Fruit fly (Drosophila melanogaster): ENCODE data around the gene hec.
A peak's percentile ranks its signal among the peaks of the same experiment; 100 is the strongest.

The hec gene

dm6 chrX:12939951-12940350 is 17.3 kb downstream of the hec start (continued):
- TF ChIP-seq Camta (GFP tag; optimal IDR thresholded peaks at IDR 0.05) (no peak), E2f1 (GFP tag; IDR thresholded peaks at IDR 0.05) (0 out of 2 replicates have a peak, but pooled peaks have one; percentile 9), dmrt11E (tag; optimal IDR thresholded peaks at IDR 0.05) (peak; percentile 62), ci (GFP tag; IDR thresholded peaks at IDR 0.05) (peak; percentile 47; the same call in 1 of the 3 replicates), phol (tag; optimal IDR thresholded peaks at IDR 0.05) (peak; percentile 11), CG16815 (GFP tag; optimal IDR thresholded peaks at IDR 0.05) (no peak), dan (GFP tag; IDR thresholded peaks at IDR 0.05) (no peak), chif (GFP tag; optimal IDR thresholded peaks at IDR 0.05) (peak in 1 of 2 experiments; percentile 30), tin (GFP tag; optimal IDR thresholded peaks at IDR 0.05) (peak; percentile 7), CG10267 (tag; optimal IDR thresholded peaks at IDR 0.05) (peak; percentile 18), Blimp-1 (GFP tag; optimal IDR thresholded peaks at IDR 0.05) (peak; percentile 1), CG7556 (GFP tag; optimal IDR thresholded peaks at IDR 0.05) (peak; percentile 14)

dm6 chrX:12939021-12939420 is 18.2 kb downstream of the hec start:
- TF ChIP-seq Ets65A (GFP tag) = peak; percentile 58
- no peak for TF ChIP-seq esg (GFP tag; conservative IDR thresholded peaks at IDR 0.05)
- TF ChIP-seq onecut (GFP tag; IDR thresholded peaks at IDR 0.05) = peak; percentile 49; the same call in 1 of the 2 replicates
- TF ChIP-seq ranshi (GFP tag; IDR thresholded peaks at IDR 0.05) = no peak
- TF ChIP-seq CG8089 (GFP tag; optimal IDR thresholded peaks at IDR 0.05) = no peak
- TF ChIP-seq CG17359 (tag; optimal IDR thresholded peaks at IDR 0.05) = no peak
- TF ChIP-seq CG18476 (GFP tag; optimal IDR thresholded peaks at IDR 0.05) = peak; percentile 66
- TF ChIP-seq CG16813 (GFP tag; IDR thresholded peaks at IDR 0.05; ENCODE audit: partially characterized antibody) = no peak

- TF ChIP-seq zen (tag; optimal IDR thresholded peaks at IDR 0.05) = no peak
- TF ChIP-seq tx (GFP tag; optimal IDR thresholded peaks at IDR 0.05) = no peak
- no peak for TF ChIP-seq shn (GFP tag; optimal IDR thresholded peaks at IDR 0.05)
- TF ChIP-seq repo (GFP tag; optimal IDR thresholded peaks at IDR 0.05) = no peak
- TF ChIP-seq Hand (GFP tag; optimal IDR thresholded peaks at IDR 0.05) = peak; percentile 32
- no peak for TF ChIP-seq CG16815 (GFP tag; optimal IDR thresholded peaks at IDR 0.05)
- TF ChIP-seq CG11696 (GFP tag; IDR thresholded peaks at IDR 0.05) = no peak
- TF ChIP-seq CG17829 (tag; optimal IDR thresholded peaks at IDR 0.05) = peak; percentile 39
- no peak for TF ChIP-seq CG12155 (GFP tag; optimal IDR thresholded peaks at IDR 0.05)
- no peak for TF ChIP-seq MESR4 (GFP tag; optimal IDR thresholded peaks at IDR 0.05)
- TF ChIP-seq usp (GFP tag; optimal IDR thresholded peaks at IDR 0.05) = no peak
- no peak for TF ChIP-seq Hr78 (GFP tag; optimal IDR thresholded peaks at IDR 0.05)
- TF ChIP-seq pb (GFP tag; optimal IDR thresholded peaks at IDR 0.05) = no peak
- TF ChIP-seq mam (GFP tag; optimal IDR thresholded peaks at IDR 0.05) = no peak
- TF ChIP-seq D (optimal IDR thresholded peaks at IDR 0.05) = peak; percentile 84
- TF ChIP-seq D (GFP tag; optimal IDR thresholded peaks at IDR 0.05) = no peak
- peak; percentile 28 for TF ChIP-seq Dek (tag; optimal IDR thresholded peaks at IDR 0.05)
- no peak for TF ChIP-seq CG32767 (GFP tag; IDR thresholded peaks at IDR 0.05)
- peak; percentile 28 for TF ChIP-seq scrt (GFP tag; optimal IDR thresholded peaks at IDR 0.05)
- no peak for TF ChIP-seq psq (GFP tag; optimal IDR thresholded peaks at IDR 0.05)
- peak; percentile 73 for TF ChIP-seq dmrt99B (tag; optimal IDR thresholded peaks at IDR 0.05)
- 0 out of 2 replicates have a peak, but pooled peaks have one; percentile 25 for TF ChIP-seq wor (GFP tag; IDR thresholded peaks at IDR 0.05)
- peak; percentile 73 for TF ChIP-seq row (GFP tag; IDR thresholded peaks at IDR 0.05)
- peak; percentile 1 for TF ChIP-seq CG6683 (GFP tag; optimal IDR thresholded peaks at IDR 0.05)
- TF ChIP-seq exex (tag; optimal IDR thresholded peaks at IDR 0.05) = peak; percentile 26
- TF ChIP-seq CG4707 (GFP tag; optimal IDR thresholded peaks at IDR 0.05) = no peak
- peak in 1 of 2 experiments; percentile 47 for TF ChIP-seq tll (GFP tag; optimal IDR thresholded peaks at IDR 0.05)
- TF ChIP-seq grn (GFP tag; optimal IDR thresholded peaks at IDR 0.05) = no peak
- TF ChIP-seq zfh2 (GFP tag; optimal IDR thresholded peaks at IDR 0.05) = no peak
Measured at dm6 chrX:12937825-12938520, 19.3 kb downstream of the hec start.

All from whole organism, embryonic.